Worm (Caenorhabditis elegans) whole organism, L3 larva: ENCODE data around the gene F35H10.10.

Source experiments
- ZK546.5 ChIP-seq: sonication (generic microtip); optimal IDR thresholded peaks from 2 replicates; lab custom pipeline; 2017; ENCODE audit warnings: missing biosample characterization, missing genetic modification characterization
- ama-1 ChIP-seq: fragments of 150-350 bp; optimal IDR thresholded peaks from 2 replicates; lab custom pipeline; 2018
- egl-27 ChIP-seq: sonication (generic microtip); optimal IDR thresholded peaks from 4 replicates; lab custom pipeline; 2017; ENCODE audit warnings: missing biosample characterization, missing genetic modification reagents, missing genetic modification characterization
- fos-1 ChIP-seq: fragments of 150-350 bp; optimal IDR thresholded peaks from 2 replicates; lab custom pipeline; 2014; ENCODE audit warnings: missing biosample characterization, missing genetic modification characterization
- mdl-1 ChIP-seq: fragments of 150-350 bp; optimal IDR thresholded peaks from 2 replicates; lab custom pipeline; 2014; ENCODE audit warnings: missing biosample characterization, missing genetic modification characterization
- nfya-1 ChIP-seq: sonication (generic microtip); optimal IDR thresholded peaks from 2 replicates; lab custom pipeline; 2017; ENCODE audit warnings: missing genetic modification characterization, mild to moderate bottlenecking, missing compliant biosample characterization, antibody characterized with exemption, moderate library complexity; ENCODE audit not compliant: insufficient read depth
- nhr-11 ChIP-seq: fragments of 150-350 bp; optimal IDR thresholded peaks from 2 replicates; lab custom pipeline; 2014; ENCODE audit warnings: missing biosample characterization, missing genetic modification characterization
- nhr-23 ChIP-seq: fragments of 150-350 bp; optimal IDR thresholded peaks from 2 replicates; lab custom pipeline; 2014; ENCODE audit warnings: missing biosample characterization, missing genetic modification reagents, missing genetic modification characterization
- pha-4 ChIP-seq: fragments of 150-350 bp; optimal IDR thresholded peaks from 2 replicates; lab custom pipeline; 2014; ENCODE audit warnings: missing biosample characterization, missing genetic modification reagents, missing genetic modification characterization
- snpc-4 ChIP-seq: fragments of 150-350 bp; optimal IDR thresholded peaks from 2 replicates; lab custom pipeline; 2014; ENCODE audit warnings: missing biosample characterization, missing genetic modification characterization
- unc-39 ChIP-seq: sonication (generic microtip); optimal IDR thresholded peaks from 4 replicates; lab custom pipeline; 2017; ENCODE audit warnings: missing biosample characterization, missing genetic modification characterization

ce11 chrIV:8307408-8307807 lies 5.3 kb downstream of the F35H10.10 start:
- TF ChIP-seq unc-39 (tag; lab: Kevin White, UChicago) (no peak), nfya-1 (no peak), fos-1 (tag; lab: Kevin White, UChicago) (no peak), snpc-4 (tag; lab: Kevin White, UChicago) (no peak), pha-4 (no peak), egl-27 (tag; lab: Kevin White, UChicago) (no peak), ZK546.5 (tag; lab: Kevin White, UChicago) (no peak), ama-1 (lab: Kevin White, UChicago) (no peak), mdl-1 (tag; lab: Kevin White, UChicago) (no peak), nhr-23 (tag; lab: Kevin White, UChicago) (no peak), nhr-11 (tag; lab: Kevin White, UChicago) (no peak)
